Worm (Caenorhabditis elegans): Measurements from ENCODE around the gene T05H10.8.

T05H10.8 gene

DNA sequence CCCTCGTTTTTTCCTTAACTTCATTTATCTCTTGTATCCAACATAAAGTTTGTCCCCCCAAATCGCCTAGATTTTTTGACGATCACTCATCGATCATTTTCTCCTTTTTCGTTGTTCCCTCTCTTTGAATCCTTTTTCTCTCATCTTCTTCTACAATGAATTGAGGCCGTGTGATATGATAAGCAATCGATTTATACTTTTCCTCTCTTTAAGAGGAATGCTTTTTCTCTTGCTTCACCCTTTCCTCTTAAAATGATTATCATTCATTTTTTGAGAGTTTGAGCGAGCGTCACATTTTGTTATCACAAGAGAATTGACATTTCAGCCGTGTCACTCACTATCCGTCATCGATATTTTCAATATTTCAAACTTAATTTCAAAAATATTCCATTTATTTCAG, 19.2 kb downstream of the T05H10.8 start, which contains the start of gene K02C4.5:
Gene K02C4.5 (plus strand): TSS at position 395 of the 400 bp plus-strand sequence.
- TF ChIP-seq hmg-11 (tag; optimal IDR thresholded peaks at IDR 0.05) (no peak), ceh-9 (tag; optimal IDR thresholded peaks at IDR 0.05) (no peak), unc-62 (GFP tag; optimal IDR thresholded peaks at IDR 0.05) (no peak), zag-1 (tag; optimal IDR thresholded peaks at IDR 0.05) (no peak), mml-1 (tag; optimal IDR thresholded peaks at IDR 0.05) (no peak), nhr-76 (tag; optimal IDR thresholded peaks at IDR 0.05) (no peak), jun-1 (tag; optimal IDR thresholded peaks at IDR 0.05) (peak; percentile 27), elt-1 (tag; optimal IDR thresholded peaks at IDR 0.05) (no peak), nfya-1 (tag; optimal IDR thresholded peaks at IDR 0.05; ENCODE audit: insufficient read depth) (no peak), tbx-2 (tag; optimal IDR thresholded peaks at IDR 0.05) (no peak), pha-4 (tag; optimal IDR thresholded peaks at IDR 0.05) (peak; percentile 12), R02D3.7 (tag; optimal IDR thresholded peaks at IDR 0.05) (no peak), nhr-43 (tag; optimal IDR thresholded peaks at IDR 0.05; ENCODE audit: poor library complexity, severe bottlenecking) (no peak), lsy-12 (tag; optimal IDR thresholded peaks at IDR 0.05) (no peak), ZK546.5 (tag; optimal IDR thresholded peaks at IDR 0.05) (no peak), fkh-2 (tag; optimal IDR thresholded peaks at IDR 0.05) (no peak), ceh-16 (tag; optimal IDR thresholded peaks at IDR 0.05) (no peak), nhr-11 (tag; optimal IDR thresholded peaks at IDR 0.05) (no peak), aly-2 (tag; optimal IDR thresholded peaks at IDR 0.05) (no peak), ceh-28 (tag; optimal IDR thresholded peaks at IDR 0.05) (peak; percentile 64), nhr-77 (tag; optimal IDR thresholded peaks at IDR 0.05) (no peak), pqm-1 (tag; optimal IDR thresholded peaks at IDR 0.05) (peak; percentile 63), egl-27 (tag; optimal IDR thresholded peaks at IDR 0.05) (no peak), nhr-237 (tag; optimal IDR thresholded peaks at IDR 0.05) (no peak), snpc-4 (tag; optimal IDR thresholded peaks at IDR 0.05) (no peak), nhr-25 (tag; optimal IDR thresholded peaks at IDR 0.05) (peak; percentile 11), nhr-67 (tag; optimal IDR thresholded peaks at IDR 0.05) (no peak), skn-1 (tag; optimal IDR thresholded peaks at IDR 0.05) (peak; percentile 24), nhr-28 (tag; optimal IDR thresholded peaks at IDR 0.05) (no peak), fos-1 (tag; optimal IDR thresholded peaks at IDR 0.05) (no peak), elt-2 (tag; optimal IDR thresholded peaks at IDR 0.05) (peak; percentile 83), fkh-10 (GFP tag; optimal IDR thresholded peaks at IDR 0.05) (no peak), eor-1 (tag; optimal IDR thresholded peaks at IDR 0.05) (no peak), nhr-23 (tag; optimal IDR thresholded peaks at IDR 0.05) (peak; percentile 67), elt-3 (tag; optimal IDR thresholded peaks at IDR 0.05) (no peak), mdl-1 (tag; optimal IDR thresholded peaks at IDR 0.05) (no peak)

DNA sequence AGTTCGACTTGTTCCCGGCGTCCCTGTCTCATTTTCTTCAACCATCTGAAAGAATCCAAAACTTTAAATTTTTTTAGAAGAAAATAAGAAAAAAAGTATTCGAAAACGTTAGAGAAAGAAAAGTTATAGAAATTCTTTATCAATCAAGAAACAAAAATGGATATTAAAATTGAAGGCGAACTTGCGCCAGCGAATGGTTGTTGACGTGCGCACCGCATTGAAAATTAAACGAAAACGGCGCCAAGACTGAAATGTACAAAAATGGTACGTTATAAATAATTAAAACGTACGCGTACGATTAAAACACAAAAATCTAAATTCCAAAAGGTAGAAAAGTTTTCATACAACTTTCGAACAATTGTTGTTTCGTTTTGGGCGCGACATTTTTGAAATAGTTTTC, 27.9 kb downstream of the T05H10.8 start, which contains the start of gene K02C4.3:
Gene K02C4.3 (minus strand): TSS at position 51 of the 400 bp plus-strand sequence.
- TF ChIP-seq nhr-23 (tag; optimal IDR thresholded peaks at IDR 0.05) (peak; percentile 80), fos-1 (tag; optimal IDR thresholded peaks at IDR 0.05) (no peak), skn-1 (tag; optimal IDR thresholded peaks at IDR 0.05) (no peak), lsy-12 (tag; optimal IDR thresholded peaks at IDR 0.05) (no peak), fkh-10 (GFP tag; optimal IDR thresholded peaks at IDR 0.05) (no peak), nhr-28 (tag; optimal IDR thresholded peaks at IDR 0.05) (no peak), elt-2 (tag; optimal IDR thresholded peaks at IDR 0.05) (peak; percentile 43), tbx-2 (tag; optimal IDR thresholded peaks at IDR 0.05) (no peak), ceh-82 (tag; optimal IDR thresholded peaks at IDR 0.05) (no peak), R02D3.7 (tag; optimal IDR thresholded peaks at IDR 0.05) (peak; percentile 37), mml-1 (tag; optimal IDR thresholded peaks at IDR 0.05) (no peak), nhr-76 (tag; optimal IDR thresholded peaks at IDR 0.05) (no peak), unc-62 (GFP tag; optimal IDR thresholded peaks at IDR 0.05) (no peak), ceh-16 (tag; optimal IDR thresholded peaks at IDR 0.05) (no peak), sea-2 (GFP tag; optimal IDR thresholded peaks at IDR 0.05) (no peak), ceh-9 (tag; optimal IDR thresholded peaks at IDR 0.05) (no peak), lin-39 (tag; optimal IDR thresholded peaks at IDR 0.05) (no peak), nfya-1 (tag; optimal IDR thresholded peaks at IDR 0.05; ENCODE audit: insufficient read depth) (peak; percentile 74), jun-1 (tag; optimal IDR thresholded peaks at IDR 0.05) (peak; percentile 23), zag-1 (tag; optimal IDR thresholded peaks at IDR 0.05) (no peak), elt-3 (tag; optimal IDR thresholded peaks at IDR 0.05) (no peak), aly-2 (tag; optimal IDR thresholded peaks at IDR 0.05) (no peak), nhr-77 (tag; optimal IDR thresholded peaks at IDR 0.05) (no peak), pqm-1 (tag; optimal IDR thresholded peaks at IDR 0.05) (peak; percentile 36), lin-15B (tag; optimal IDR thresholded peaks at IDR 0.05) (peak; percentile 79), hmg-11 (tag; optimal IDR thresholded peaks at IDR 0.05) (peak; percentile 46), nhr-237 (tag; optimal IDR thresholded peaks at IDR 0.05) (no peak), unc-39 (tag; optimal IDR thresholded peaks at IDR 0.05) (no peak), nhr-43 (tag; optimal IDR thresholded peaks at IDR 0.05; ENCODE audit: poor library complexity, severe bottlenecking) (peak; percentile 21), daf-12 (tag; optimal IDR thresholded peaks at IDR 0.05) (no peak), nhr-11 (tag; optimal IDR thresholded peaks at IDR 0.05) (no peak), ceh-28 (tag; optimal IDR thresholded peaks at IDR 0.05) (no peak), ztf-11 (tag; optimal IDR thresholded peaks at IDR 0.05) (no peak), ZK546.5 (tag; optimal IDR thresholded peaks at IDR 0.05) (no peak), pha-4 (tag; optimal IDR thresholded peaks at IDR 0.05) (peak; percentile 86), egl-27 (tag; optimal IDR thresholded peaks at IDR 0.05) (no peak), nhr-25 (tag; optimal IDR thresholded peaks at IDR 0.05) (peak; percentile 56), nhr-12 (tag; optimal IDR thresholded peaks at IDR 0.05) (no peak), fkh-2 (tag; optimal IDR thresholded peaks at IDR 0.05) (no peak), ama-1 (optimal IDR thresholded peaks at IDR 0.05) (no peak), snpc-4 (tag; optimal IDR thresholded peaks at IDR 0.05) (peak; percentile 92)
